Fruit fly (Drosophila melanogaster) whole organism, pupa: ENCODE measurements around the gene CG31551.
A peak's percentile ranks its signal among the peaks of the same experiment; 100 is the strongest.

Experiments
- CG10348 ChIP-seq: fragments of 200-800 bp; sonication (Bioruptor generic); IDR thresholded peaks from 2 replicates; pipeline ENCODE4 v1.3.6; 2022; ENCODE audit warnings: missing biosample characterization, missing genetic modification characterization
- CG13204 ChIP-seq: fragments of 200-800 bp; sonication (Bioruptor generic); optimal IDR thresholded peaks from 2 replicates; lab custom pipeline; 2018; ENCODE audit warnings: missing biosample characterization, mild to moderate bottlenecking, missing genetic modification characterization, moderate library complexity
- CG15710 ChIP-seq: fragments of 200-800 bp; sonication (Bioruptor generic); optimal IDR thresholded peaks from 2 replicates; lab custom pipeline; 2018; ENCODE audit warnings: missing biosample characterization, mild to moderate bottlenecking, missing genetic modification characterization, moderate library complexity
- CG17806 ChIP-seq: fragments of 200-800 bp; sonication (Bioruptor generic); optimal IDR thresholded peaks from 2 replicates; lab custom pipeline; 2018; ENCODE audit warnings: missing biosample characterization, mild to moderate bottlenecking, missing genetic modification characterization, moderate library complexity
- CG32121 ChIP-seq: fragments of 200-800 bp; sonication (Bioruptor generic); IDR thresholded peaks from 2 replicates; pipeline ENCODE4 v1.3.6; 2022; ENCODE audit warnings: missing biosample characterization, missing genetic modification characterization
- CG34367 ChIP-seq: fragments of 200-800 bp; sonication (Bioruptor generic); optimal IDR thresholded peaks from 2 replicates; lab custom pipeline; 2018; ENCODE audit warnings: missing biosample characterization, mild to moderate bottlenecking, missing genetic modification characterization
- CG4496 ChIP-seq: fragments of 200-800 bp; sonication (Bioruptor generic); IDR thresholded peaks from 3 replicates; pipeline ENCODE4 v1.3.6; 2022; ENCODE audit warnings: missing biosample characterization, missing genetic modification characterization
- CG8159 ChIP-seq: fragments of 200-800 bp; sonication (Bioruptor generic); optimal IDR thresholded peaks from 3 replicates; lab custom pipeline; 2018; ENCODE audit warnings: missing biosample characterization, mild to moderate bottlenecking, missing genetic modification characterization, moderate library complexity
- CG8301 ChIP-seq: fragments of 200-800 bp; sonication (Bioruptor generic); optimal IDR thresholded peaks from 2 replicates; lab custom pipeline; 2018; ENCODE audit warnings: missing biosample characterization, mild to moderate bottlenecking, missing genetic modification characterization
- CG9948 ChIP-seq: fragments of 200-800 bp; sonication (Bioruptor generic); optimal IDR thresholded peaks from 2 replicates; lab custom pipeline; 2018; ENCODE audit warnings: missing biosample characterization, mild to moderate bottlenecking, missing genetic modification characterization, moderate library complexity
- D1 ChIP-seq: fragments of 200-800 bp; sonication (Bioruptor generic); optimal IDR thresholded peaks from 2 replicates; lab custom pipeline; 2018; ENCODE audit warnings: missing biosample characterization, mild to moderate bottlenecking, missing genetic modification characterization, moderate library complexity
- EcR ChIP-seq: fragments of 200-800 bp; sonication (Bioruptor generic); optimal IDR thresholded peaks from 3 replicates; lab custom pipeline; 2019; ENCODE audit warnings: missing biosample characterization, missing genetic modification characterization, mild to moderate bottlenecking, moderate library complexity, missing genetic modification reagents
- Ets98B ChIP-seq: fragments of 200-800 bp; sonication (Bioruptor generic); IDR thresholded peaks from 2 replicates; pipeline ENCODE4 v1.3.6; 2022; ENCODE audit warnings: missing biosample characterization, missing genetic modification characterization
- Pif1A ChIP-seq: fragments of 200-800 bp; sonication (Bioruptor generic); optimal IDR thresholded peaks from 3 replicates; lab custom pipeline; 2016; ENCODE audit warnings: missing biosample characterization, missing genetic modification characterization
- Pif1B ChIP-seq: fragments of 200-800 bp; sonication (Bioruptor generic); optimal IDR thresholded peaks from 3 replicates; lab custom pipeline; 2016; ENCODE audit warnings: missing biosample characterization, missing genetic modification characterization
- Snoo ChIP-seq: fragments of 200-800 bp; sonication (Bioruptor generic); optimal IDR thresholded peaks from 3 replicates; lab custom pipeline; 2017; ENCODE audit warnings: missing biosample characterization, mild to moderate bottlenecking, missing genetic modification characterization, inconsistent platforms
- fd96Ca ChIP-seq: fragments of 200-800 bp; sonication (Bioruptor generic); IDR thresholded peaks from 3 replicates; pipeline ENCODE4 v1.3.6; 2022; ENCODE audit warnings: missing biosample characterization, missing genetic modification characterization
- gl ChIP-seq: fragments of 200-800 bp; sonication (Bioruptor generic); optimal IDR thresholded peaks from 2 replicates; lab custom pipeline; 2018; ENCODE audit warnings: missing biosample characterization, mild to moderate bottlenecking, missing genetic modification characterization
- rn ChIP-seq: fragments of 200-800 bp; sonication (Bioruptor generic); IDR thresholded peaks from 2 replicates; pipeline ENCODE4 v1.3.6; 2022; ENCODE audit warnings: missing biosample characterization, missing genetic modification characterization

The CG31551 gene

dm6 chr3R:5599521-5600360, 27.9 kb upstream of the CG31551 start:
- no peak for TF ChIP-seq CG8301 (tag; lab: Kevin White, UChicago)
- TF ChIP-seq, all 21 proteins: peak for 0

dm6 chr3R:5600361-5601043, 27.1 kb upstream of the CG31551 start:
- peak; percentile 54 for TF ChIP-seq EcR (GFP tag; lab: Kevin White, UChicago)
- TF ChIP-seq CG34367 (tag; lab: Kevin White, UChicago): peak; percentile 9
- no peak for TF ChIP-seq CG13204 (GFP tag; lab: Kevin White, UChicago)

dm6 chr3R:5601044-5601523, 26.6 kb upstream of the CG31551 start, which contains the start of the genes kra and SecS:
Gene kra (minus strand): TSS chr3R:5601136.
Gene SecS (plus strand): TSS chr3R:5601433.
- TF ChIP-seq CG15710 (tag; lab: Kevin White, UChicago) (peak; percentile 38), CG8159 (tag; lab: Kevin White, UChicago) (peak; percentile 32), CG32121 (GFP tag; lab: Robert Waterston, UW) (no peak), Snoo (peak; percentile 35), CG17806 (tag; lab: Kevin White, UChicago) (peak; percentile 29), CG8301 (tag; lab: Kevin White, UChicago) (peak; percentile 11), CG34367 (tag; lab: Kevin White, UChicago) (peak; percentile 11), CG9948 (tag; lab: Kevin White, UChicago) (peak; percentile 40), CG13204 (GFP tag; lab: Kevin White, UChicago) (no peak), CG4496 (GFP tag; lab: Robert Waterston, UW) (no peak)

dm6 chr3R:5606477-5606876, 21.2 kb upstream of the CG31551 start, which contains the start of gene asl:
Gene asl (minus strand): TSS chr3R:5606543.
- TF ChIP-seq CG8159 (tag; lab: Kevin White, UChicago) (peak; percentile 66), Ets98B (peak; percentile 69), CG4496 (GFP tag; lab: Robert Waterston, UW) (peak; percentile 58; the same call in 1 of the 3 replicates), CG15710 (tag; lab: Kevin White, UChicago) (peak; percentile 54), CG8301 (tag; lab: Kevin White, UChicago) (no peak), fd96Ca (GFP tag; lab: Robert Waterston, UW) (peak; percentile 73), Pif1A (GFP tag; lab: Kevin White, UChicago) (no peak), Snoo (peak; percentile 40), rn (GFP tag; lab: Robert Waterston, UW) (no peak), CG17806 (tag; lab: Kevin White, UChicago) (peak; percentile 55), CG9948 (tag; lab: Kevin White, UChicago) (peak; percentile 39), CG32121 (GFP tag; lab: Robert Waterston, UW) (peak; percentile 62; the same call in 1 of the 2 replicates), Pif1B (no peak)

dm6 chr3R:5608422-5608821, 19.2 kb upstream of the CG31551 start:
- 0 out of 3 replicates have a peak, but pooled peaks have one; percentile 38 for TF ChIP-seq fd96Ca (GFP tag; lab: Robert Waterston, UW)
- no peak for TF ChIP-seq D1 (tag; lab: Kevin White, UChicago)

dm6 chr3R:5610656-5611055, 17.0 kb upstream of the CG31551 start:
- TF ChIP-seq Snoo (no peak), CG8301 (tag; lab: Kevin White, UChicago) (no peak), CG15710 (tag; lab: Kevin White, UChicago) (no peak), CG8159 (tag; lab: Kevin White, UChicago) (no peak), CG32121 (GFP tag; lab: Robert Waterston, UW) (no peak), CG10348 (no peak)
- TF ChIP-seq, all 21 proteins: peak for 0

- TF ChIP-seq CG34367 (tag; lab: Kevin White, UChicago) (no peak), EcR (GFP tag; lab: Kevin White, UChicago) (peak; percentile 51)
These were observed 16.5 kb upstream of the CG31551 start for dm6 chr3R:5611167-5611566.

- no peak for TF ChIP-seq Pif1A (GFP tag; lab: Kevin White, UChicago)
- no peak for TF ChIP-seq CG13204 (GFP tag; lab: Kevin White, UChicago)
- TF ChIP-seq Ets98B: no peak
- no peak for TF ChIP-seq EcR (GFP tag; lab: Kevin White, UChicago)
- TF ChIP-seq CG17806 (tag; lab: Kevin White, UChicago): no peak
- TF ChIP-seq CG10348: no peak
- no peak for TF ChIP-seq D1 (tag; lab: Kevin White, UChicago)
- TF ChIP-seq fd96Ca (GFP tag; lab: Robert Waterston, UW): no peak
- TF ChIP-seq CG8301 (tag; lab: Kevin White, UChicago): no peak
- TF ChIP-seq CG15710 (tag; lab: Kevin White, UChicago): no peak
- TF ChIP-seq CG34367 (tag; lab: Kevin White, UChicago): no peak
- no peak for TF ChIP-seq gl (tag; lab: Kevin White, UChicago)
- no peak for TF ChIP-seq Pif1B
- TF ChIP-seq CG8159 (tag; lab: Kevin White, UChicago): no peak
- no peak for TF ChIP-seq Snoo
These were observed 15.9 kb upstream of the CG31551 start for dm6 chr3R:5611733-5612132.
